Fruit fly (Drosophila melanogaster) whole organism, embryonic: ENCODE data around the gene Prm.

ENCODE experiments used
- Atf3 ChIP-seq: fragments of 200-800 bp; sonication (Bioruptor generic); optimal IDR thresholded peaks from 3 replicates; lab custom pipeline; 2016; ENCODE audit warnings: missing biosample characterization, missing genetic modification characterization
- CG10209 ChIP-seq: fragments of 200-800 bp; sonication (Bioruptor generic); optimal IDR thresholded peaks from 3 replicates; lab custom pipeline; 2017; ENCODE audit warnings: missing biosample characterization, mild to moderate bottlenecking, missing genetic modification characterization, missing genetic modification reagents
- CG10321 ChIP-seq: fragments of 200-800 bp; sonication (Bioruptor generic); IDR thresholded peaks from 2 replicates; pipeline ENCODE4 v1.3.6; 2022; ENCODE audit warnings: missing biosample characterization, missing genetic modification characterization
- CG10654 ChIP-seq: fragments of 200-800 bp; sonication (Bioruptor generic); optimal IDR thresholded peaks from 2 replicates; lab custom pipeline; 2016; ENCODE audit warnings: missing biosample characterization, missing genetic modification characterization
- CG14441 ChIP-seq: fragments of 200-800 bp; sonication (Bioruptor generic); IDR thresholded peaks from 2 replicates; pipeline ENCODE4 v1.3.6; 2022; ENCODE audit warnings: missing biosample characterization, missing genetic modification characterization
- CG15011 ChIP-seq: fragments of 200-800 bp; sonication (Bioruptor generic); optimal IDR thresholded peaks from 3 replicates; lab custom pipeline; 2018; ENCODE audit warnings: missing biosample characterization, mild to moderate bottlenecking, missing genetic modification characterization
- CG15269 ChIP-seq: fragments of 200-800 bp; sonication (Bioruptor generic); optimal IDR thresholded peaks from 2 replicates; lab custom pipeline; 2018; ENCODE audit warnings: missing biosample characterization, mild to moderate bottlenecking, missing genetic modification characterization, moderate library complexity
- CG16815 ChIP-seq: fragments of 200-800 bp; sonication (Bioruptor generic); optimal IDR thresholded peaks from 3 replicates; lab custom pipeline; 2017; ENCODE audit warnings: missing biosample characterization, mild to moderate bottlenecking, missing genetic modification characterization
- CG17361 ChIP-seq: fragments of 200-800 bp; sonication (Bioruptor generic); IDR thresholded peaks from 3 replicates; pipeline ENCODE4 v1.3.6; 2022; ENCODE audit warnings: missing biosample characterization, missing genetic modification characterization
- CG17829 ChIP-seq: fragments of 200-800 bp; optimal IDR thresholded peaks from 2 replicates; lab custom pipeline; 2019; ENCODE audit warnings: missing biosample characterization, mild to moderate bottlenecking, missing genetic modification characterization, moderate library complexity
- CG2116 ChIP-seq: fragments of 200-800 bp; sonication (Bioruptor generic); optimal IDR thresholded peaks from 3 replicates; lab custom pipeline; 2018; ENCODE audit warnings: missing biosample characterization, mild to moderate bottlenecking, missing genetic modification characterization
- CG32767 ChIP-seq: fragments of 200-800 bp; sonication (Bioruptor generic); IDR thresholded peaks from 2 replicates; pipeline ENCODE4 v1.3.6; 2022; ENCODE audit warnings: missing biosample characterization, missing genetic modification characterization
- CG4328 ChIP-seq: fragments of 200-800 bp; sonication (Bioruptor generic); optimal IDR thresholded peaks from 3 replicates; lab custom pipeline; 2017; ENCODE audit warnings: missing biosample characterization, missing genetic modification reagents, missing genetic modification characterization
- CG7745 ChIP-seq: fragments of 200-800 bp; sonication (Bioruptor generic); optimal IDR thresholded peaks from 2 replicates; lab custom pipeline; 2018; ENCODE audit warnings: missing biosample characterization, mild to moderate bottlenecking, missing genetic modification characterization, moderate library complexity
- CG8281 ChIP-seq: fragments of 200-800 bp; sonication (Bioruptor generic); optimal IDR thresholded peaks from 2 replicates; lab custom pipeline; 2018; ENCODE audit warnings: missing biosample characterization, mild to moderate bottlenecking, missing genetic modification characterization, moderate library complexity
- CG8388 ChIP-seq: fragments of 200-800 bp; sonication (Bioruptor generic); optimal IDR thresholded peaks from 2 replicates; lab custom pipeline; 2019; ENCODE audit warnings: missing biosample characterization, mild to moderate bottlenecking, missing genetic modification characterization, moderate library complexity
- CG9932 ChIP-seq: fragments of 200-800 bp; sonication (Bioruptor generic); IDR thresholded peaks from 2 replicates; pipeline ENCODE4 v1.3.6; 2022; ENCODE audit warnings: missing biosample characterization, missing genetic modification characterization
- Dfd ChIP-seq, 2 experiments: fragments of >200 bp; optimal IDR thresholded peaks; 2 replicates each; lab custom pipeline; 2017; ENCODE audit warnings: missing biosample characterization in 2 of 2, missing genetic modification characterization in 2 of 2
- Fer3 ChIP-seq: fragments of 200-800 bp; sonication (Bioruptor generic); optimal IDR thresholded peaks from 2 replicates; lab custom pipeline; 2018; ENCODE audit warnings: missing biosample characterization, mild to moderate bottlenecking, missing genetic modification characterization, moderate library complexity
- Hand ChIP-seq: fragments of 200-800 bp; sonication (Bioruptor generic); optimal IDR thresholded peaks from 2 replicates; lab custom pipeline; 2017; ENCODE audit warnings: mild to moderate bottlenecking, missing biosample characterization, missing genetic modification reagents, missing genetic modification characterization
- Mrtf ChIP-seq: fragments of 200-800 bp; sonication (Bioruptor generic); IDR thresholded peaks from 3 replicates; pipeline ENCODE4 v1.3.6; 2022; ENCODE audit warnings: missing biosample characterization, missing genetic modification characterization
- Nf-YC ChIP-seq: fragments of 200-800 bp; optimal IDR thresholded peaks from 3 replicates; lab custom pipeline; 2019; ENCODE audit warnings: missing biosample characterization, mild to moderate bottlenecking, missing genetic modification characterization, moderate library complexity
- Sin3A ChIP-seq: fragments of >200 bp; optimal IDR thresholded peaks from 2 replicates; lab custom pipeline; 2018
- Sox100B ChIP-seq: fragments of 200-800 bp; sonication (Bioruptor generic); optimal IDR thresholded peaks from 3 replicates; lab custom pipeline; 2018; ENCODE audit warnings: missing biosample characterization, mild to moderate bottlenecking, missing genetic modification characterization
- Stat92E ChIP-seq, 3 experiments: fragments of >200 bp in 2 of 3; fragments of 200-800 bp in 1 of 3; sonication (Bioruptor generic) in 1 of 3; optimal IDR thresholded peaks; 2 replicates each; lab custom pipeline; 2017 to 2019; ENCODE audit warnings: missing biosample characterization in 3 of 3, missing genetic modification characterization in 3 of 3, mild to moderate bottlenecking in 1 of 3, moderate library complexity in 1 of 3
- Vsx1 ChIP-seq: fragments of 200-800 bp; sonication (Bioruptor generic); optimal IDR thresholded peaks from 2 replicates; lab custom pipeline; 2017; ENCODE audit warnings: missing biosample characterization, mild to moderate bottlenecking, missing genetic modification characterization, missing genetic modification reagents
- ac ChIP-seq: fragments of 200-800 bp; sonication (Bioruptor generic); optimal IDR thresholded peaks from 3 replicates; lab custom pipeline; 2017; ENCODE audit warnings: missing biosample characterization, mild to moderate bottlenecking, missing genetic modification characterization
- al ChIP-seq: fragments of 200-800 bp; sonication (Bioruptor generic); IDR thresholded peaks from 2 replicates; pipeline ENCODE4 v1.3.6; 2022; ENCODE audit warnings: missing biosample characterization, missing genetic modification characterization
- ash1 ChIP-seq: fragments of 200-800 bp; sonication (Bioruptor generic); optimal IDR thresholded peaks from 2 replicates; lab custom pipeline; 2018; ENCODE audit warnings: missing biosample characterization, mild to moderate bottlenecking, missing genetic modification characterization
- caup ChIP-seq: fragments of 200-800 bp; sonication (Bioruptor generic); optimal IDR thresholded peaks from 3 replicates; lab custom pipeline; 2017; ENCODE audit warnings: missing biosample characterization, mild to moderate bottlenecking, missing genetic modification characterization, moderate library complexity; ENCODE audit not compliant: severe bottlenecking
- dimm ChIP-seq: fragments of 200-800 bp; sonication (Bioruptor generic); IDR thresholded peaks from 2 replicates; pipeline ENCODE4 v1.3.6; 2022; ENCODE audit warnings: missing biosample characterization, missing genetic modification characterization
- disco-r ChIP-seq: fragments of 200-800 bp; sonication (Bioruptor generic); optimal IDR thresholded peaks from 2 replicates; lab custom pipeline; 2016; ENCODE audit warnings: missing biosample characterization, missing genetic modification characterization
- dmrt11E ChIP-seq: fragments of 200-800 bp; sonication (Bioruptor generic); optimal IDR thresholded peaks from 3 replicates; lab custom pipeline; 2018; ENCODE audit warnings: missing biosample characterization, mild to moderate bottlenecking, missing genetic modification characterization, moderate library complexity
- dmrt99B ChIP-seq: fragments of 200-800 bp; sonication (Bioruptor generic); optimal IDR thresholded peaks from 2 replicates; lab custom pipeline; 2018; ENCODE audit warnings: missing biosample characterization, mild to moderate bottlenecking, missing genetic modification characterization, moderate library complexity
- ewg ChIP-seq: fragments of 200-800 bp; sonication (Bioruptor generic); optimal IDR thresholded peaks from 3 replicates; lab custom pipeline; 2017; ENCODE audit warnings: mild to moderate bottlenecking, missing biosample characterization, missing genetic modification reagents, missing genetic modification characterization
- fu2 ChIP-seq: fragments of 200-800 bp; sonication (Bioruptor generic); optimal IDR thresholded peaks from 2 replicates; lab custom pipeline; 2016; ENCODE audit warnings: missing biosample characterization, missing genetic modification characterization
- gfzf ChIP-seq: fragments of 200-800 bp; sonication (Bioruptor generic); optimal IDR thresholded peaks from 2 replicates; lab custom pipeline; 2016; ENCODE audit warnings: missing biosample characterization, mild to moderate bottlenecking, missing genetic modification characterization, moderate library complexity
- lbe ChIP-seq: fragments of 200-800 bp; sonication (Bioruptor generic); optimal IDR thresholded peaks from 2 replicates; lab custom pipeline; 2016; ENCODE audit warnings: missing biosample characterization, mild to moderate bottlenecking, missing genetic modification characterization
- lola ChIP-seq, 3 experiments: fragments of >200 bp in 2 of 3; fragments of 200-800 bp in 1 of 3; sonication (Bioruptor generic) in 1 of 3; optimal IDR thresholded peaks; 2 replicates each; lab custom pipeline; 2017 to 2019; ENCODE audit warnings: missing biosample characterization in 3 of 3, missing genetic modification characterization in 3 of 3, mild to moderate bottlenecking in 1 of 3, moderate library complexity in 1 of 3
- lov ChIP-seq, 2 experiments: fragments of 200-800 bp in 1 of 2; fragments of >200 bp in 1 of 2; sonication (Bioruptor generic) in 1 of 2; IDR thresholded peaks in 1 of 2; optimal IDR thresholded peaks in 1 of 2; 2 replicates in 1 of 2; 3 replicates in 1 of 2; pipeline versions ENCODE4 v1.3.6 to Lab custom; 2017 to 2022; ENCODE audit warnings: missing biosample characterization in 1 of 2, missing genetic modification characterization in 1 of 2
- mam ChIP-seq: fragments of 200-800 bp; sonication (Bioruptor generic); optimal IDR thresholded peaks from 3 replicates; lab custom pipeline; 2016; ENCODE audit warnings: missing biosample characterization, missing genetic modification characterization
- odd ChIP-seq: fragments of 200-800 bp; sonication (Bioruptor generic); optimal IDR thresholded peaks from 2 replicates; lab custom pipeline; 2017; ENCODE audit warnings: missing biosample characterization, mild to moderate bottlenecking, missing genetic modification characterization
- org-1 ChIP-seq: fragments of 200-800 bp; sonication (Bioruptor generic); optimal IDR thresholded peaks from 2 replicates; lab custom pipeline; 2017; ENCODE audit warnings: missing biosample characterization, missing genetic modification characterization
- pum ChIP-seq: fragments of 200-800 bp; sonication (Bioruptor generic); optimal IDR thresholded peaks from 2 replicates; lab custom pipeline; 2016; ENCODE audit warnings: missing biosample characterization, missing genetic modification characterization
- shn ChIP-seq: fragments of 200-800 bp; sonication (Bioruptor generic); optimal IDR thresholded peaks from 3 replicates; lab custom pipeline; 2016; ENCODE audit warnings: missing biosample characterization, missing genetic modification characterization
- sim ChIP-seq: fragments of 200-800 bp; sonication (Bioruptor generic); IDR thresholded peaks from 2 replicates; pipeline ENCODE4 v1.3.6; 2022; ENCODE audit warnings: missing biosample characterization, missing genetic modification characterization
- slbo ChIP-seq: fragments of 200-800 bp; sonication (Bioruptor generic); IDR thresholded peaks from 2 replicates; pipeline ENCODE4 v1.3.6; 2022; ENCODE audit warnings: missing biosample characterization, missing genetic modification characterization
- tin ChIP-seq: fragments of 200-800 bp; sonication (Bioruptor generic); optimal IDR thresholded peaks from 3 replicates; lab custom pipeline; 2016; ENCODE audit warnings: missing biosample characterization, missing genetic modification characterization
- trem ChIP-seq: fragments of 200-800 bp; optimal IDR thresholded peaks from 3 replicates; lab custom pipeline; 2019; ENCODE audit warnings: missing biosample characterization, mild to moderate bottlenecking, missing genetic modification characterization, moderate library complexity

The Prm gene

dm6 chr3L:8765969-8766538 is 20.9 kb upstream of the Prm start (continued):
- TF ChIP-seq trem (tag; lab: Kevin White, UChicago) (peak; percentile 93), CG8388 (GFP tag; lab: Kevin White, UChicago) (peak; percentile 97), CG7745 (tag; lab: Kevin White, UChicago) (peak; percentile 42), ewg (GFP tag; lab: Kevin White, UChicago) (peak; percentile 97), CG4328 (GFP tag; lab: Kevin White, UChicago) (peak; percentile 96), CG17829 (tag; lab: Kevin White, UChicago) (peak; percentile 98), ash1 (GFP tag; lab: Kevin White, UChicago) (no peak), CG10209 (GFP tag; lab: Kevin White, UChicago) (peak; percentile 99), Nf-YC (tag; lab: Kevin White, UChicago) (peak; percentile 91), CG17361 (GFP tag; lab: Robert Waterston, UW) (peak; percentile 100), lov (optimal IDR thresholded peaks at IDR 0.05; lab: Kevin White, UChicago) (no peak), lov (GFP tag; IDR thresholded peaks at IDR 0.05; lab: Robert Waterston, UW) (peak; percentile 93), lbe (GFP tag; lab: Kevin White, UChicago) (peak; percentile 97), CG8281 (tag; lab: Kevin White, UChicago) (peak; percentile 64), dmrt11E (tag; lab: Kevin White, UChicago) (peak; percentile 98), dmrt99B (peak; percentile 99), CG14441 (GFP tag; lab: Robert Waterston, UW) (peak; percentile 98), CG15269 (peak; percentile 98), caup (GFP tag; lab: Kevin White, UChicago) (peak; percentile 97), ac (GFP tag; lab: Kevin White, UChicago) (peak; percentile 79), CG32767 (peak; percentile 96), disco-r (peak; percentile 97), CG16815 (GFP tag; lab: Kevin White, UChicago) (peak; percentile 99), slbo (peak; percentile 98), dimm (GFP tag; lab: Robert Waterston, UW) (peak; percentile 92), tin (GFP tag; lab: Kevin White, UChicago) (peak; percentile 98), CG10321 (GFP tag; lab: Robert Waterston, UW) (peak; percentile 84), Hand (GFP tag; lab: Kevin White, UChicago) (peak; percentile 95), Vsx1 (GFP tag; lab: Kevin White, UChicago) (peak; percentile 91), odd (peak; percentile 98), Sox100B (GFP tag; lab: Kevin White, UChicago) (peak; percentile 99), org-1 (peak; percentile 99), shn (GFP tag; lab: Kevin White, UChicago) (peak; percentile 98), Fer3 (peak; percentile 92), mam (GFP tag; lab: Kevin White, UChicago) (peak; percentile 91), Stat92E (GFP tag; optimal IDR thresholded peaks at IDR 0.05; lab: Kevin White, UChicago) (peak in 1 of 3 experiments; percentile 93), CG9932 (GFP tag; lab: Robert Waterston, UW) (peak; percentile 98), Atf3 (GFP tag; lab: Kevin White, UChicago) (peak; percentile 97), CG2116 (GFP tag; lab: Kevin White, UChicago) (peak; percentile 82), CG10654 (GFP tag; lab: Kevin White, UChicago) (peak; percentile 94), fu2 (peak; percentile 97), lola (GFP tag; optimal IDR thresholded peaks at IDR 0.05; lab: Kevin White, UChicago) (peak in 1 of 3 experiments; percentile 99), Sin3A (lab: Kevin White, UChicago) (no peak), Dfd (GFP tag; optimal IDR thresholded peaks at IDR 0.05; lab: Kevin White, UChicago) (no peak), al (peak; percentile 98), Mrtf (GFP tag; lab: Robert Waterston, UW) (peak; percentile 97), gfzf (GFP tag; lab: Kevin White, UChicago) (peak; percentile 27), CG15011 (GFP tag; lab: Kevin White, UChicago) (peak; percentile 93), pum (GFP tag; lab: Kevin White, UChicago) (peak; percentile 92), sim (GFP tag; lab: Robert Waterston, UW) (peak; percentile 92)
